Worm (Caenorhabditis elegans): ENCODE results near the gene cec-4.
A peak's percentile ranks its signal among the peaks of the same experiment; 100 is the strongest.

cec-4 gene

DNA sequence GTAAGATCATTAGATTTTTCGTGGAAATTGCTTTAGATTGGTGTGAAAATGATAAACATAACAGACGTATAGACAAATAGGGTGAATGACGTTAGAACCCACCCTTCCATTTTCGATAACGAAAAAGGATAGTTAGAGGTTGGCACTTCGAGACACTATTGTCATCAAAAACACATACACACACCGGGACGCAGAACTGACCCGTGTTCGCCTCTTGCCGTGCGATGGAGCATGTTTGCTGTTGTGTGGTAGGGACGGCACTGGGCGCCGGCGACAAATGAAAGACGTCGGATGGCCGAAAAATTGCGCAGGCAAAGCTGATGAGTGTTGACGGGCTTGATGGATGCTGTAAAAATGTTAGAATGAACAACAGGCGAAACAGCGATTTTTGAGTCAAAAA, 25.7 kb upstream of the cec-4 start:
- TF ChIP-seq scrt-1 (GFP tag; IDR thresholded peaks at IDR 0.05) (no peak), tbx-37 (GFP tag; conservative IDR thresholded peaks at IDR 0.05) (0 out of 2 replicates have a peak, but pooled peaks have one; percentile 27)

DNA sequence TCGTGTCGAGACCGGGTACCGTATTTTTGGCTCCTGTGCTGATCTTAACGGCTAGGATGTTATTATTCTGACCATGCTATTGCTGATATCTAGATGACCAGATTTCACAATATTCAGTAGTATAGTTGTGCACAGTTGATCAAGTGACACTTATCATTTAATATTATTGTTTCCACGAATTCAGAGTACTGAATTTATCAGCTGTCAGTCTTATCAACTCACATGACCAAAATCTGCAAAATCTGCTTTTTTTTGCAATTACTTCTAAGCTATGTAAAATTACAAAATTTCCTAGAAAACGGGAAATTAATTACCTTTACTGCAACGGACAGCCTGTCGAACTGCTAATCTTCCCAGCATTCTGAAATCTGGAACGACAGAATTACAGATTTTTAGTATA, 25.1 kb upstream of the cec-4 start, which contains the start of gene pam-1:
pam-1 (minus strand) TSS at position 368 of the 400 bp plus-strand sequence.
- TF ChIP-seq ama-1 (optimal IDR thresholded peaks at IDR 0.05) = no peak
- no peak for TF ChIP-seq B0310.2 (tag; optimal IDR thresholded peaks at IDR 0.05)
- no peak for TF ChIP-seq F13C5.2 (tag; optimal IDR thresholded peaks at IDR 0.05)
- TF ChIP-seq tra-4 (tag; optimal IDR thresholded peaks at IDR 0.05) = no peak
- no peak for TF ChIP-seq hmbx-1 (tag; optimal IDR thresholded peaks at IDR 0.05)
- TF ChIP-seq aly-1 (tag; optimal IDR thresholded peaks at IDR 0.05) = no peak
- TF ChIP-seq scrt-1 (GFP tag; IDR thresholded peaks at IDR 0.05) = no peak
- TF ChIP-seq hnd-1 (tag; optimal IDR thresholded peaks at IDR 0.05) = no peak
- TF ChIP-seq ceh-13 (GFP tag; optimal IDR thresholded peaks at IDR 0.05) = no peak
- TF ChIP-seq tbx-11 (GFP tag; IDR thresholded peaks at IDR 0.05) = no peak
- TF ChIP-seq hmg-4 (GFP tag; optimal IDR thresholded peaks at IDR 0.05) = no peak
- TF ChIP-seq sea-1 (GFP tag; conservative IDR thresholded peaks at IDR 0.05) = no peak
- TF ChIP-seq tbx-37 (GFP tag; conservative IDR thresholded peaks at IDR 0.05) = no peak
- TF ChIP-seq ets-7 (tag; optimal IDR thresholded peaks at IDR 0.05) = no peak

DNA sequence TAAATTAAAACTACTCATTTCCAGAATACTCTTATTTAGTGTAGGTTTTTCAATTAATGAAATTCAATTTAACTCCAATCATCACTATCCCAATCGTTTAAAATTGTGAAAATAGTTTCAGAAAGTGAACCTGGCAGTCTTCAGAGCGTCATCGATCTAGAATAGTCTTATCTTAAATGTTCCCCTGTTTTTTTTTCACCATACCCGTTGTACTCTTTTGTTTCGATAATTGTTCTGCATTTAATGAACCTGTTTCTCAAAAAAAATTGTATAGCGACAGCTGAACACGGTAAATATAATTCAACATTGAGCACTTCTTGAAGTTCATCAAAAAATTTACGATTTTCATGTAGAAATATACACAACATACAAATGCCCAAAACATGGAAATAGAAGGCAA, 24.3 kb upstream of the cec-4 start:
- TF ChIP-seq ceh-36 (tag; optimal IDR thresholded peaks at IDR 0.05) (no peak), tra-4 (tag; optimal IDR thresholded peaks at IDR 0.05) (no peak), sea-1 (GFP tag; conservative IDR thresholded peaks at IDR 0.05) (no peak), ceh-13 (GFP tag; optimal IDR thresholded peaks at IDR 0.05) (no peak), scrt-1 (GFP tag; IDR thresholded peaks at IDR 0.05) (no peak), hmg-4 (GFP tag; optimal IDR thresholded peaks at IDR 0.05) (no peak), F13C5.2 (tag; optimal IDR thresholded peaks at IDR 0.05) (no peak)

DNA sequence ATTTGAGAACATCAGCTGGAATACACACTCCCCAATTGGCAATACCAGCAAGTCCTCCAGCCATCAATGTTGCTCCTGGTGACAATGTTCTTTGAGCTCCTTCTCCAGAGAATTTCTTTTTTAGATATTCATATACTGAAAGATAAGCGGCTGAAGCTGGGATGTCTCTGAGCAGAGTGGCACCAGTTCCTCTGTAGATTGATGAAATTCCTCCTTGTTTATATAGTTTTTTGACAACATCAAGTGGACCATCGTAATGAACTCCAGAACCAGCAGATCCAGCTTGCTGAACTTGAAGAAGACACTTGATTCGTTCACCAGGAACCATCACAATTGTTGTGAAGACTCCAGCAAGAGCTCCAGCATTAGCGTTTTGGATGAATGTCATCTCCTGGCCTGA, 23.4 kb upstream of the cec-4 start:
- TF ChIP-seq pes-1 (GFP tag; IDR thresholded peaks at IDR 0.05) (no peak), hmbx-1 (tag; optimal IDR thresholded peaks at IDR 0.05) (no peak), F13C5.2 (tag; optimal IDR thresholded peaks at IDR 0.05) (no peak)

DNA sequence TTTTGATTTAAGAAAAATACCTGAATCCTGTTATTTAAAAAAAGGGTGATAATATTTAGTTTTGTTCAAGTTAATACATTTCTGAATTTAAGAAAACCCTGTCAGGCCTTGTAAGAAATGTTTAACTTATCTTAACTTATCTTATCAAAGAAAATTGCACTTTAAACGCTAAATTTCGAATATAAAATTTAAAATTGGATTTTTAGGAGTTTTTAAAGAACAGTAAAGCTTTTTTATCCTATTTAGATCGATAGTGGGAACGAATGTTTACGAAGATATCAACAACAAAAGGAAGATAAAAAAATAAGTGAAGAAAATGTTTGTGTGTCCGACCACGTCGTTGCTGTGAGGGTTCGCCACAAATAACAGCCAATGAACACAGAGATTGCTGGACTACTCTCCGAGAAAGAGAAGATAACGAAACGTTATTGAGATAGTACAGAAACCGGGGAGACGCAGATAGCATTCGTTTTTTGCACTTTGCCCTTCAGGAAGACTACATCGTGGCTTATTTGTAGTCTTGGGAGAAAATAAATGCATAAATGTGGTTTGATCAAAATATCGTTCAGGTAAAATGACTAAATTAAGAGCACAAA, 22.5 kb upstream of the cec-4 start, which contains the start of gene dif-1:
dif-1 (minus strand) TSS at position 51 of the 596 bp plus-strand sequence.
- TF ChIP-seq B0310.2 (tag; optimal IDR thresholded peaks at IDR 0.05) (no peak), tbx-37 (GFP tag; conservative IDR thresholded peaks at IDR 0.05) (no peak), F13C5.2 (tag; optimal IDR thresholded peaks at IDR 0.05) (no peak), sea-1 (GFP tag; conservative IDR thresholded peaks at IDR 0.05) (no peak), pes-1 (GFP tag; IDR thresholded peaks at IDR 0.05) (no peak), ama-1 (optimal IDR thresholded peaks at IDR 0.05) (no peak), hmbx-1 (tag; optimal IDR thresholded peaks at IDR 0.05) (no peak), ceh-36 (tag; optimal IDR thresholded peaks at IDR 0.05) (no peak), tbx-11 (GFP tag; IDR thresholded peaks at IDR 0.05) (no peak), tra-4 (tag; optimal IDR thresholded peaks at IDR 0.05) (no peak), scrt-1 (GFP tag; IDR thresholded peaks at IDR 0.05) (no peak), ets-7 (tag; optimal IDR thresholded peaks at IDR 0.05) (no peak), hmg-4 (GFP tag; optimal IDR thresholded peaks at IDR 0.05) (no peak), aly-1 (tag; optimal IDR thresholded peaks at IDR 0.05) (no peak), flt-1 (GFP tag; IDR thresholded peaks at IDR 0.05) (no peak), hnd-1 (tag; optimal IDR thresholded peaks at IDR 0.05) (no peak), ceh-13 (GFP tag; optimal IDR thresholded peaks at IDR 0.05) (no peak)

DNA sequence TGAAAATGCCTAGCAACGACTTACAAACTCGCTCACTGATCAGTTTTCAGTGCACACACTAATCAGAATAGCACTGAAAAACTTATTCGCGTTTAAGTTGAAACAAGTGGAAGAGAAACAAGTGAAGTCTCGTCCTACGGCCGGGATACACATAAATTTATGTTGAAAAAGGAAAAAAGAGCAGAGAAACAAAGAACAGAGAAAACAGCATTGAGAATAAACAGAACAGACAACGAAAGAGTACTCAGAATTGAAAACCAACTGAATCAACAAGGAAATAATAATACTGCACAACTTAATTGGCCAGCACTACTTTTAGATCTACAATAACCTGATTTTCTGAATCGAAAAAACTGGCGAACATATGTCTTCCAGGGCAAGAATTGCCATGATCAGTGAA, 21.2 kb upstream of the cec-4 start, which contains the start of gene F49E8.6:
F49E8.6 (minus strand) TSS at position 317 of the 400 bp plus-strand sequence.
- TF ChIP-seq pes-1 (GFP tag; IDR thresholded peaks at IDR 0.05) = no peak
- TF ChIP-seq scrt-1 (GFP tag; IDR thresholded peaks at IDR 0.05) = no peak
- TF ChIP-seq ceh-13 (GFP tag; optimal IDR thresholded peaks at IDR 0.05) = no peak
- no peak for TF ChIP-seq tra-4 (tag; optimal IDR thresholded peaks at IDR 0.05)
- no peak for TF ChIP-seq flt-1 (GFP tag; IDR thresholded peaks at IDR 0.05)
- no peak for TF ChIP-seq ama-1 (optimal IDR thresholded peaks at IDR 0.05)
- no peak for TF ChIP-seq hnd-1 (tag; optimal IDR thresholded peaks at IDR 0.05)
- TF ChIP-seq B0310.2 (tag; optimal IDR thresholded peaks at IDR 0.05) = no peak
- TF ChIP-seq ceh-36 (tag; optimal IDR thresholded peaks at IDR 0.05) = no peak
- TF ChIP-seq aly-1 (tag; optimal IDR thresholded peaks at IDR 0.05) = no peak
- TF ChIP-seq hmbx-1 (tag; optimal IDR thresholded peaks at IDR 0.05) = no peak
- TF ChIP-seq tbx-11 (GFP tag; IDR thresholded peaks at IDR 0.05) = no peak
- no peak for TF ChIP-seq tbx-37 (GFP tag; conservative IDR thresholded peaks at IDR 0.05)
- TF ChIP-seq sea-1 (GFP tag; conservative IDR thresholded peaks at IDR 0.05) = no peak
- no peak for TF ChIP-seq F13C5.2 (tag; optimal IDR thresholded peaks at IDR 0.05)
- TF ChIP-seq ets-7 (tag; optimal IDR thresholded peaks at IDR 0.05) = no peak

DNA sequence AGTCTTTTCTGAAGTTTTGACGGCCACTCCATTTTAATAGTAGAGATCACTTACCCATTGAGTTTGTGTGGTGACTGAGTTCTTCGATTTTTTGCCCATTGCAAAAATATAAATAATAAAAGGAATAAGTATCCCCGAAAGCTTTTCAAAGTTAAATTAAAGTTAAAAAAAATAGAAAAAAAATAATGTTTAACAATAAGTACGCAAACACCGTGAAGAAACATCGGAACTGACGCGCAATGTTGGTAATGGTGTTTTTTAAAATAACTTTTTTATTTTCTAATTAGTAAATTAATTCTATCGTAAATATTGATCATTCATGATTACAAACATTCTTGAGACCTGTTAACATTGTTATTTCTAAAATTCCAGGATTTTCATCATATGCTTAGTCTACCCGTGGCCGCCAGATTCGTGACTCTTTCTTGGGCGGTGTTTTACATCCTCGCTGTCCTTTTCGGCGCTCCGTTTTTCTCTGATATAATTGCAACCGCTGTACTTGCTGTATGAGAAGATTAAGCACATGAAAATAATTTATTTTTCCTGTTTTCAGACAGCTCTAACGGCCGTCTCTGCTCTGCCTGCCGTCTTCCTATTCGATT, 19.2 kb upstream of the cec-4 start, which contains the start of the genes F49E8.7, F49E8.8 and nprl-2:
F49E8.7 (minus strand) TSS at position 101 of the 602 bp plus-strand sequence.
F49E8.8 (plus strand) TSS at position 373 of the 602 bp plus-strand sequence.
nprl-2 (plus strand) TSS at position 552 of the 602 bp plus-strand sequence.
- TF ChIP-seq ama-1 (optimal IDR thresholded peaks at IDR 0.05) = no peak
- TF ChIP-seq scrt-1 (GFP tag; IDR thresholded peaks at IDR 0.05) = no peak
- no peak for TF ChIP-seq ceh-13 (GFP tag; optimal IDR thresholded peaks at IDR 0.05)
- TF ChIP-seq pes-1 (GFP tag; IDR thresholded peaks at IDR 0.05) = no peak

DNA sequence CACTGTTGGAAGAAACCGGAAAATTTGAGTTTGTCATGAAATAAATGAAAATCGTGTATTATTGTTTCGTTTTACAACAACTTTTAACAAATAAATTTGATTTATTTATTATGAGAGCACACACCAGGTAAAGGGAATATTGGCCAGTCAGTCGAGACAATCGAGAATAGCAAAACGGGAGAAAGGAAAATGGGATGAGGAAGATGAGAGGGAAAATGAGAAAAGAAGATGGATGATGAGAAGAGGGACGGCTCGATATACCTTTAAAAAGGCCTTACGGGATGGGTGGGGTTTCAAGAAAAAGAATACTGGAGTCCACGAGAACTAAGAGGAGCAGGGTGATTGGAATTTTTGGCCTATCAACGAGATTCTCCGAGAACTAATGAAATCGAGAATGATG, 16.9 kb upstream of the cec-4 start:
- TF ChIP-seq ceh-36 (tag; optimal IDR thresholded peaks at IDR 0.05) (no peak), hnd-1 (tag; optimal IDR thresholded peaks at IDR 0.05) (no peak), sea-1 (GFP tag; conservative IDR thresholded peaks at IDR 0.05) (no peak), ceh-13 (GFP tag; optimal IDR thresholded peaks at IDR 0.05) (no peak), hmbx-1 (tag; optimal IDR thresholded peaks at IDR 0.05) (no peak), F13C5.2 (tag; optimal IDR thresholded peaks at IDR 0.05) (no peak), ama-1 (optimal IDR thresholded peaks at IDR 0.05) (no peak), tra-4 (tag; optimal IDR thresholded peaks at IDR 0.05) (no peak), ets-7 (tag; optimal IDR thresholded peaks at IDR 0.05) (no peak), aly-1 (tag; optimal IDR thresholded peaks at IDR 0.05) (no peak), hmg-4 (GFP tag; optimal IDR thresholded peaks at IDR 0.05) (no peak), scrt-1 (GFP tag; IDR thresholded peaks at IDR 0.05) (no peak), tbx-11 (GFP tag; IDR thresholded peaks at IDR 0.05) (no peak), pes-1 (GFP tag; IDR thresholded peaks at IDR 0.05) (no peak)

Measured in whole organism, early embryonic.